Worm (Caenorhabditis elegans) whole organism, L4/young adult: ENCODE results near the gene F10B5.2.

Experiments
- W03F9.2 ChIP-seq: fragments of 150-350 bp; optimal IDR thresholded peaks from 2 replicates; lab custom pipeline; 2014; ENCODE audit warnings: missing biosample characterization, missing genetic modification characterization
- him-1 ChIP-seq: sonication (generic microtip); optimal IDR thresholded peaks from 2 replicates; lab custom pipeline; 2016; ENCODE audit warnings: missing genotype, missing genetic modification reagents, missing genetic modification characterization, missing compliant biosample characterization

DNA sequence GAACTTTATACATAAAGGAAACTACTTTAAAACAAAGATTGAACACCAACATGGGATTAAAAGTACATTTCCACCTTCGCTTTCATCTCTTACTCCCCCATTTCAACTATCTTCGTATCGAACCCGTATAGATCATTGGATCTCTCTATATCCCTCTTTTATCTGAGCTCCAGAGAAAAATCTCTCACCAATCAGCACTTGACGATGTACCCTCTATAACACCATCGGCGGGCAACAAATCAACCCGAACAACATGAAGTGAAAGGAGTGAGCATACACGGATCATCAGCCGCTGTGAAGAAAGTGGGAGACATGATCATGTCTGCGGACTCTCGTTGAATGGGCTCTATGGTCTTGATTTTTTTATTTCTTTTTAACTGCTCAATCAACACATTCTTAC is 27.1 kb upstream of the F10B5.2 start:
- TF ChIP-seq W03F9.2 (tag; lab: Kevin White, UChicago) (no peak), him-1 (no peak)
